Worm (Caenorhabditis elegans) whole organism, L2 larva: Measurements from ENCODE around the gene Y39A3A.3.

Experiments used
- ama-1 ChIP-seq: fragments of 150-350 bp; optimal IDR thresholded peaks from 2 replicates; lab custom pipeline; 2018; ENCODE audit warnings: inconsistent platforms
- blmp-1 ChIP-seq: sonication (generic microtip); optimal IDR thresholded peaks from 2 replicates; lab custom pipeline; 2017; ENCODE audit warnings: missing genetic modification characterization, mild to moderate bottlenecking, missing compliant biosample characterization, antibody characterized with exemption, moderate library complexity; ENCODE audit not compliant: insufficient read depth
- dmd-4 ChIP-seq: sonication (generic microtip); optimal IDR thresholded peaks from 2 replicates; lab custom pipeline; 2017; ENCODE audit warnings: missing biosample characterization, missing genetic modification characterization
- lin-39 ChIP-seq: fragments of 150-350 bp; optimal IDR thresholded peaks from 2 replicates; lab custom pipeline; 2014; ENCODE audit warnings: missing biosample characterization, missing genetic modification reagents, missing genetic modification characterization
- nhr-23 ChIP-seq: fragments of 150-350 bp; optimal IDR thresholded peaks from 2 replicates; lab custom pipeline; 2014; ENCODE audit warnings: missing biosample characterization, missing genetic modification reagents, missing genetic modification characterization
- nhr-237 ChIP-seq: fragments of 150-350 bp; optimal IDR thresholded peaks from 2 replicates; lab custom pipeline; 2014; ENCODE audit warnings: missing biosample characterization, missing genetic modification characterization
- unc-55 ChIP-seq: fragments of 150-350 bp; sonication (generic microtip); optimal IDR thresholded peaks from 3 replicates; lab custom pipeline; 2014; ENCODE audit warnings: missing biosample characterization, missing genetic modification reagents, missing genetic modification characterization
- ztf-11 ChIP-seq: sonication (generic microtip); optimal IDR thresholded peaks from 2 replicates; lab custom pipeline; 2017; ENCODE audit warnings: missing biosample characterization, missing genetic modification characterization

ce11 chrIII:2100842-2101241 lies 32.7 kb upstream of the Y39A3A.3 start:
- TF ChIP-seq unc-55 (peak; percentile 85), nhr-23 (tag; lab: Kevin White, UChicago) (no peak), nhr-237 (tag; lab: Kevin White, UChicago) (no peak), ama-1 (no peak), ztf-11 (no peak), lin-39 (no peak), dmd-4 (tag; lab: Kevin White, UChicago) (no peak), blmp-1 (tag; lab: Kevin White, UChicago) (peak; percentile 29)
